Worm (Caenorhabditis elegans): Measurements from ENCODE around the gene citk-1.

citk-1 gene

ce11 chrII:13919100-13919499, 10.4 kb downstream of the citk-1 start:
- no peak for TF ChIP-seq ztf-1 (GFP tag; conservative IDR thresholded peaks at IDR 0.05)
- TF ChIP-seq sem-4 (tag; optimal IDR thresholded peaks at IDR 0.05), result no peak
- TF ChIP-seq ceh-82 (tag; optimal IDR thresholded peaks at IDR 0.05), result no peak
- TF ChIP-seq ztf-11 (tag; optimal IDR thresholded peaks at IDR 0.05), result no peak
- no peak for TF ChIP-seq nhr-23 (tag; optimal IDR thresholded peaks at IDR 0.05)
- no peak for TF ChIP-seq gmeb-1 (tag; optimal IDR thresholded peaks at IDR 0.05)
- no peak for TF ChIP-seq zag-1 (tag; optimal IDR thresholded peaks at IDR 0.05)
- no peak for TF ChIP-seq dmd-4 (tag; optimal IDR thresholded peaks at IDR 0.05)
- TF ChIP-seq unc-39 (tag; optimal IDR thresholded peaks at IDR 0.05), result no peak
- TF ChIP-seq elt-3 (tag; optimal IDR thresholded peaks at IDR 0.05), result no peak
- no peak for TF ChIP-seq blmp-1 (tag; optimal IDR thresholded peaks at IDR 0.05; ENCODE audit: insufficient read depth)
- TF ChIP-seq ama-1 (optimal IDR thresholded peaks at IDR 0.05), result no peak
- no peak for TF ChIP-seq aly-2 (tag; optimal IDR thresholded peaks at IDR 0.05)
- no peak for TF ChIP-seq mbf-1 (tag; optimal IDR thresholded peaks at IDR 0.05)
- TF ChIP-seq nhr-129 (tag; optimal IDR thresholded peaks at IDR 0.05), result no peak
- TF ChIP-seq lsy-2 (tag; optimal IDR thresholded peaks at IDR 0.05), result no peak

- no peak for TF ChIP-seq sma-3 (GFP tag; optimal IDR thresholded peaks at IDR 0.05)
- TF ChIP-seq nhr-77 (tag; optimal IDR thresholded peaks at IDR 0.05), result no peak
- no peak for TF ChIP-seq sma-9 (GFP tag; optimal IDR thresholded peaks at IDR 0.05)
- no peak for TF ChIP-seq sma-9 (tag; optimal IDR thresholded peaks at IDR 0.05)
- TF ChIP-seq nhr-23 (tag; optimal IDR thresholded peaks at IDR 0.05), result no peak
- no peak for TF ChIP-seq lsy-2 (tag; optimal IDR thresholded peaks at IDR 0.05)
- TF ChIP-seq skn-1 (tag; optimal IDR thresholded peaks at IDR 0.05), result no peak
- TF ChIP-seq gmeb-1 (tag; optimal IDR thresholded peaks at IDR 0.05), result no peak
Measured at ce11 chrII:13924909-13925308, 16.2 kb downstream of the citk-1 start, which contains the start of gene mltn-5. TSS of gene mltn-5 (plus strand) at chrII:13925209.

DNA sequence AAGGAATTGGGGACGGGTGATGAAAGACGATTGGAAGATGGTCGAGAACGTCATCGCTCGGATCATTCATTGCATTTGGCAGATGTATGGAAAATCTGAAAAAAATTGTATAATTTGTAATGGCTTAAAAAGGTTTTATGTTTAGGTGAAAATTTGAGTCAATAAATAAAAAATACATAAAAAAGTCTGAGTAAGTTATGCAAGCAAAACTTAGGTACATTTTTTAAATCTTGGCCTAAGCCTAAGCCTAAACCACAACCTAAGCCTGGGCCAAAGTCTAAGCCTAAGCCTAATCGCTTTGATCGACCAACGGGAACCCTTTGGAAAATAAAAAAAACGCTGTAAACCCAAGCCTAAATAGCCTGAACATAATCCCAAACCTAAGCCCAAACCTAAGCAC, 23.2 kb downstream of the citk-1 start, which contains the start of gene hot-3:
TSS of gene hot-3 (minus strand) at position 101 of the 400 bp plus-strand sequence.
- TF ChIP-seq C34F6.9 (tag; optimal IDR thresholded peaks at IDR 0.05), result no peak
- TF ChIP-seq alr-1 (tag; optimal IDR thresholded peaks at IDR 0.05), result no peak

- TF ChIP-seq ceh-16 (tag; optimal IDR thresholded peaks at IDR 0.05), result no peak
- TF ChIP-seq unc-62 (GFP tag; optimal IDR thresholded peaks at IDR 0.05), result no peak
- TF ChIP-seq lsy-2 (tag; optimal IDR thresholded peaks at IDR 0.05), result no peak
- TF ChIP-seq crh-2 (tag; optimal IDR thresholded peaks at IDR 0.05), result no peak
- no peak for TF ChIP-seq lin-39 (tag; optimal IDR thresholded peaks at IDR 0.05)
- no peak for TF ChIP-seq nhr-12 (tag; optimal IDR thresholded peaks at IDR 0.05)
- TF ChIP-seq nhr-23 (tag; optimal IDR thresholded peaks at IDR 0.05), result no peak
- TF ChIP-seq zag-1 (tag; optimal IDR thresholded peaks at IDR 0.05), result no peak
- TF ChIP-seq ztf-4 (tag; optimal IDR thresholded peaks at IDR 0.05), result no peak
- no peak for TF ChIP-seq unc-39 (tag; optimal IDR thresholded peaks at IDR 0.05)
- TF ChIP-seq elt-3 (tag; optimal IDR thresholded peaks at IDR 0.05), result no peak
- no peak for TF ChIP-seq mab-5 (tag; optimal IDR thresholded peaks at IDR 0.05)
- no peak for TF ChIP-seq lin-11 (tag; optimal IDR thresholded peaks at IDR 0.05)
- TF ChIP-seq egl-27 (tag; optimal IDR thresholded peaks at IDR 0.05), result no peak
- no peak for TF ChIP-seq unc-55 (GFP tag; optimal IDR thresholded peaks at IDR 0.05)
- TF ChIP-seq elt-1 (tag; optimal IDR thresholded peaks at IDR 0.05), result no peak
- TF ChIP-seq Y55F3AM.14 (GFP tag; optimal IDR thresholded peaks at IDR 0.05), result no peak
Measured at ce11 chrII:13933534-13933933, 24.8 kb downstream of the citk-1 start.

DNA sequence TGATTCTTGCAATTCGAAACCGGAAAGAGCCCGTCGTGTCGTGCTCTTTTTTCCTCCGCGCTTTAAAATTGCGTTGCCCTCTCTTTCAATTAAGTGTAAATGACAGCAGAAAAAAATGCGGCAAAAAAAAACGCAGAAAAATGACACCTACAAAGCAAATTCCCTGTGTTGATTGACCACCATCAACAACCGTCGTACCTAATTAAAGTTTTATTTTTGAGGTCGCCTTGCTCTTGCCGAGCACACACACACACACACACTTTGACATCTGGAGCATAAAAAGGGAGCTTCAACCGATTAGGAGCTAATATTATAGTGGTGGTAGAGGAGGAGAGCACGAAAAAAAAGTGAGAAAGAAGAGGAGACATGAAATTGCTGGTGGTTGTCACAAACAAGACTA, 27.2 kb downstream of the citk-1 start:
- TF ChIP-seq alr-1 (tag; optimal IDR thresholded peaks at IDR 0.05) (no peak), ama-1 (optimal IDR thresholded peaks at IDR 0.05) (no peak), nhr-23 (tag; optimal IDR thresholded peaks at IDR 0.05) (no peak), crh-2 (tag; optimal IDR thresholded peaks at IDR 0.05) (no peak), nhr-25 (tag; optimal IDR thresholded peaks at IDR 0.05) (no peak), nhr-6 (tag; optimal IDR thresholded peaks at IDR 0.05) (no peak)

All from whole organism, L2 larva.